Worm (Caenorhabditis elegans) whole organism, L1 larva: ENCODE measurements around the gene C07A12.7.
A peak's percentile ranks its signal among the peaks of the same experiment; 100 is the strongest.

Experiments
- C16A3.4 ChIP-seq: fragments of 150-350 bp; optimal IDR thresholded peaks from 2 replicates; lab custom pipeline; 2014; ENCODE audit warnings: missing biosample characterization, missing genetic modification characterization
- F16B12.6 ChIP-seq: fragments of 150-350 bp; optimal IDR thresholded peaks from 2 replicates; lab custom pipeline; 2014; ENCODE audit warnings: missing biosample characterization, missing genetic modification characterization
- alr-1 ChIP-seq: fragments of 200-800 bp; sonication (Bioruptor generic); optimal IDR thresholded peaks from 2 replicates; lab custom pipeline; 2018; ENCODE audit warnings: borderline replicate concordance, mild to moderate bottlenecking, missing genetic modification characterization, missing compliant biosample characterization
- ama-1 ChIP-seq: fragments of 150-350 bp; optimal IDR thresholded peaks from 2 replicates; lab custom pipeline; 2014
- blmp-1 ChIP-seq: fragments of 150-350 bp; optimal IDR thresholded peaks from 2 replicates; lab custom pipeline; 2014; ENCODE audit warnings: missing biosample characterization, missing genetic modification characterization
- ceh-8 ChIP-seq: fragments of 200-800 bp; sonication (Bioruptor generic); optimal IDR thresholded peaks from 2 replicates; lab custom pipeline; 2018; ENCODE audit warnings: mild to moderate bottlenecking, missing genetic modification characterization, moderate library complexity, missing compliant biosample characterization
- dpl-1 ChIP-seq, 3 experiments: fragments of 150-350 bp in 2 of 3; sonication (generic microtip) in 1 of 3; optimal IDR thresholded peaks; 2 replicates each; lab custom pipeline; 2014 to 2017; ENCODE audit warnings: missing biosample characterization in 3 of 3, missing genetic modification characterization in 3 of 3, missing genetic modification reagents in 3 of 3
- efl-1 ChIP-seq, 4 experiments: fragments of 150-350 bp; optimal IDR thresholded peaks in 3 of 4; peaks in 1 of 4; 1 replicate in 1 of 4; 2 replicates in 3 of 4; lab custom pipeline; 2014; ENCODE audit warnings: missing biosample characterization in 2 of 4, missing genetic modification characterization in 2 of 4, missing genetic modification reagents in 2 of 4
- egl-27 ChIP-seq, 2 experiments: fragments of 150-350 bp in 1 of 2; sonication (generic microtip); optimal IDR thresholded peaks; 3 replicates each; lab custom pipeline; 2017 to 2018; ENCODE audit warnings: missing biosample characterization in 2 of 2, missing genetic modification characterization in 2 of 2, missing genetic modification reagents in 2 of 2
- elt-2 ChIP-seq: sonication (generic microtip); optimal IDR thresholded peaks from 2 replicates; lab custom pipeline; 2016; ENCODE audit warnings: missing genetic modification characterization, mild to moderate bottlenecking, inconsistent platforms, missing compliant biosample characterization, missing genetic modification reagents
- elt-3 ChIP-seq, 6 experiments: fragments of 150-350 bp in 1 of 6; sonication (generic microtip); optimal IDR thresholded peaks; 2 replicates each; lab custom pipeline; 2017 to 2018; ENCODE audit warnings: missing biosample characterization in 6 of 6, missing genetic modification characterization in 6 of 6, inconsistent platforms in 1 of 6
- fkh-10 ChIP-seq: sonication (generic microtip); optimal IDR thresholded peaks from 2 replicates; lab custom pipeline; 2017; ENCODE audit warnings: missing biosample characterization, missing genetic modification reagents, missing genetic modification characterization
- fkh-4 ChIP-seq: sonication (generic microtip); optimal IDR thresholded peaks from 2 replicates; lab custom pipeline; 2016; ENCODE audit warnings: missing compliant biosample characterization, missing genetic modification characterization, borderline replicate concordance
- grh-1 ChIP-seq: fragments of 200-800 bp; sonication (Bioruptor generic); IDR thresholded peaks from 2 replicates; pipeline ENCODE4 v1.3.6; 2022; ENCODE audit warnings: missing genetic modification reagents, missing genetic modification characterization, missing compliant biosample characterization
- irx-1 ChIP-seq: sonication (generic microtip); optimal IDR thresholded peaks from 2 replicates; lab custom pipeline; 2016; ENCODE audit warnings: missing genetic modification characterization, missing compliant biosample characterization
- isw-1 ChIP-seq: fragments of 200-800 bp; sonication (Bioruptor generic); IDR thresholded peaks from 2 replicates; pipeline ENCODE4 v1.3.6; 2022; ENCODE audit warnings: missing genetic modification characterization, missing compliant biosample characterization
- jun-1 ChIP-seq: fragments of 150-350 bp; optimal IDR thresholded peaks from 2 replicates; lab custom pipeline; 2014; ENCODE audit warnings: missing biosample characterization, missing genetic modification reagents, missing genetic modification characterization
- lin-13 ChIP-seq: fragments of 150-350 bp; optimal IDR thresholded peaks from 2 replicates; lab custom pipeline; 2014; ENCODE audit warnings: missing biosample characterization, missing genetic modification reagents, missing genetic modification characterization
- lin-14 ChIP-seq: fragments of 200-800 bp; sonication (Bioruptor generic); optimal IDR thresholded peaks from 2 replicates; lab custom pipeline; 2018; ENCODE audit warnings: mild to moderate bottlenecking, missing genetic modification characterization, moderate library complexity, missing compliant biosample characterization
- lin-35 ChIP-seq, 2 experiments: fragments of 150-350 bp; optimal IDR thresholded peaks; 2 replicates each; lab custom pipeline; 2014; ENCODE audit warnings: missing biosample characterization in 2 of 2, missing genetic modification characterization in 2 of 2, missing genetic modification reagents in 2 of 2
- lir-3 ChIP-seq: sonication (generic microtip); optimal IDR thresholded peaks from 2 replicates; lab custom pipeline; 2016; ENCODE audit warnings: mild to moderate bottlenecking, missing genetic modification characterization, moderate library complexity, missing compliant biosample characterization; ENCODE audit not compliant: poor library complexity
- lsy-2 ChIP-seq, 2 experiments: fragments of 150-350 bp; optimal IDR thresholded peaks; 2 replicates each; lab custom pipeline; 2014; ENCODE audit warnings: missing biosample characterization in 2 of 2, missing genetic modification characterization in 2 of 2
- mab-9 ChIP-seq: fragments of 200-800 bp; sonication (Bioruptor generic); IDR thresholded peaks from 2 replicates; pipeline ENCODE4 v1.3.6; 2022; ENCODE audit warnings: missing genetic modification reagents, missing genetic modification characterization, missing compliant biosample characterization
- mef-2 ChIP-seq: fragments of 150-350 bp; optimal IDR thresholded peaks from 2 replicates; lab custom pipeline; 2014; ENCODE audit warnings: missing biosample characterization, missing genetic modification characterization
- mep-1 ChIP-seq: fragments of 150-350 bp; optimal IDR thresholded peaks from 2 replicates; lab custom pipeline; 2014; ENCODE audit warnings: missing biosample characterization, missing genetic modification characterization
- nhr-20 ChIP-seq: sonication (generic microtip); optimal IDR thresholded peaks from 2 replicates; lab custom pipeline; 2016; ENCODE audit warnings: mild to moderate bottlenecking, missing genetic modification characterization, missing compliant biosample characterization
- nhr-28 ChIP-seq: fragments of 150-350 bp; optimal IDR thresholded peaks from 2 replicates; lab custom pipeline; 2014; ENCODE audit warnings: missing biosample characterization, missing genetic modification characterization
- nhr-47 ChIP-seq: sonication (generic microtip); optimal IDR thresholded peaks from 2 replicates; lab custom pipeline; 2016; ENCODE audit warnings: mild to moderate bottlenecking, missing genetic modification characterization, moderate library complexity, missing compliant biosample characterization
- nhr-71 ChIP-seq: sonication (generic microtip); optimal IDR thresholded peaks from 2 replicates; lab custom pipeline; 2016; ENCODE audit warnings: mild to moderate bottlenecking, missing genetic modification characterization, moderate library complexity, missing compliant biosample characterization
- nhr-76 ChIP-seq: sonication (generic microtip); optimal IDR thresholded peaks from 2 replicates; lab custom pipeline; 2017; ENCODE audit warnings: missing biosample characterization, missing genetic modification characterization
- nhr-77 ChIP-seq: fragments of 150-350 bp; optimal IDR thresholded peaks from 2 replicates; lab custom pipeline; 2014; ENCODE audit warnings: missing biosample characterization, missing genetic modification characterization
- nhr-85 ChIP-seq: sonication (generic microtip); peaks from one replicate; lab custom pipeline; 2016; ENCODE audit warnings: missing genetic modification characterization, inconsistent platforms, missing compliant biosample characterization
- nhr-90 ChIP-seq: sonication (generic microtip); optimal IDR thresholded peaks from 2 replicates; lab custom pipeline; 2016; ENCODE audit warnings: mild to moderate bottlenecking, missing genetic modification characterization, missing compliant biosample characterization; ENCODE audit not compliant: poor library complexity
- pqm-1 ChIP-seq: sonication (generic microtip); optimal IDR thresholded peaks from 3 replicates; lab custom pipeline; 2017; ENCODE audit warnings: missing biosample characterization, missing genetic modification characterization
- rnt-1 ChIP-seq: sonication (generic microtip); optimal IDR thresholded peaks from 2 replicates; lab custom pipeline; 2016; ENCODE audit warnings: mild to moderate bottlenecking, missing genetic modification characterization, moderate library complexity, missing compliant biosample characterization
- skn-1 ChIP-seq: fragments of 150-350 bp; optimal IDR thresholded peaks from 2 replicates; lab custom pipeline; 2014; ENCODE audit warnings: missing biosample characterization, missing genetic modification characterization
- snu-23 ChIP-seq: sonication (generic microtip); optimal IDR thresholded peaks from 2 replicates; lab custom pipeline; 2016; ENCODE audit warnings: missing genetic modification characterization, missing compliant biosample characterization
- swsn-7 ChIP-seq: sonication (generic microtip); optimal IDR thresholded peaks from 2 replicates; lab custom pipeline; 2016; ENCODE audit warnings: missing genetic modification characterization, missing compliant biosample characterization
- tbx-2 ChIP-seq: sonication (generic microtip); optimal IDR thresholded peaks from 2 replicates; lab custom pipeline; 2016; ENCODE audit warnings: missing genetic modification characterization, missing compliant biosample characterization
- tlp-1 ChIP-seq: fragments of 150-350 bp; optimal IDR thresholded peaks from 2 replicates; lab custom pipeline; 2014; ENCODE audit warnings: missing biosample characterization, missing genetic modification characterization
- unc-130 ChIP-seq: fragments of 150-350 bp; optimal IDR thresholded peaks from 2 replicates; lab custom pipeline; 2017; ENCODE audit warnings: missing biosample characterization, missing genetic modification characterization, inconsistent platforms
- unc-30 ChIP-seq: sonication (generic microtip); optimal IDR thresholded peaks from 2 replicates; lab custom pipeline; 2017; ENCODE audit warnings: missing biosample characterization, missing genetic modification characterization
- xbp-1 ChIP-seq: sonication (generic microtip); optimal IDR thresholded peaks from 2 replicates; lab custom pipeline; 2016; ENCODE audit warnings: missing genetic modification characterization, missing compliant biosample characterization
- zag-1 ChIP-seq: fragments of 150-350 bp; optimal IDR thresholded peaks from 2 replicates; lab custom pipeline; 2014; ENCODE audit warnings: missing biosample characterization, missing genetic modification characterization
- zip-4 ChIP-seq: fragments of 200-800 bp; sonication (Bioruptor generic); optimal IDR thresholded peaks from 2 replicates; lab custom pipeline; 2018; ENCODE audit warnings: mild to moderate bottlenecking, missing genetic modification characterization, moderate library complexity, missing compliant biosample characterization
- ztf-11 ChIP-seq, 2 experiments: sonication (generic microtip); optimal IDR thresholded peaks; 2 replicates each; lab custom pipeline; 2016 to 2017; ENCODE audit warnings: missing genetic modification characterization in 2 of 2, missing biosample characterization in 1 of 2, missing compliant biosample characterization in 1 of 2
- ztf-4 ChIP-seq: fragments of 150-350 bp; optimal IDR thresholded peaks from 2 replicates; lab custom pipeline; 2014; ENCODE audit warnings: missing biosample characterization, missing genetic modification characterization

The C07A12.7 gene

ce11 chrX:4521166-4521565 is 778 bp downstream of the C07A12.7 start:
- TF ChIP-seq elt-3 (tag; optimal IDR thresholded peaks at IDR 0.05; lab: Kevin White, UChicago) (peak in 1 of 6 experiments; percentile 15), lir-3 (no peak), mab-9 (no peak), lin-14 (peak; percentile 29)

ce11 chrX:4519968-4520367 is 2.0 kb downstream of the C07A12.7 start:
- peak; percentile 36 for TF ChIP-seq nhr-20
- peak; percentile 16 for TF ChIP-seq nhr-71 (tag; lab: Kevin White, UChicago)
- TF ChIP-seq egl-27 (tag; optimal IDR thresholded peaks at IDR 0.05; lab: Kevin White, UChicago), result peak in 1 of 2 experiments; percentile 25
- TF ChIP-seq xbp-1 (tag; lab: Kevin White, UChicago), result peak; percentile 97
- no peak for TF ChIP-seq nhr-77
- TF ChIP-seq nhr-85 (tag; lab: Kevin White, UChicago), result peak; percentile 74
- TF ChIP-seq alr-1 (tag; lab: Kevin White, UChicago), result no peak
- no peak for TF ChIP-seq nhr-28 (tag; lab: Kevin White, UChicago)
- TF ChIP-seq grh-1 (GFP tag; lab: Robert Waterston, UW), result peak; percentile 55
- TF ChIP-seq elt-3 (tag; optimal IDR thresholded peaks at IDR 0.05; lab: Kevin White, UChicago), result peak in 3 of 6 experiments; percentile 26 to 72 (median 41)
- no peak for TF ChIP-seq tbx-2
- TF ChIP-seq snu-23 (GFP tag; lab: Kevin White, UChicago), result peak; percentile 31
- peak; percentile 67 for TF ChIP-seq lin-14
- TF ChIP-seq irx-1 (tag; lab: Kevin White, UChicago), result no peak
- no peak for TF ChIP-seq pqm-1 (tag; lab: Kevin White, UChicago)
- TF ChIP-seq swsn-7 (tag; lab: Kevin White, UChicago), result no peak
- peak; percentile 98 for TF ChIP-seq blmp-1 (tag; lab: Kevin White, UChicago)
- no peak for TF ChIP-seq zag-1
- TF ChIP-seq ztf-4, result peak; percentile 5
- peak; percentile 33 for TF ChIP-seq mep-1
- peak in 1 of 2 experiments; percentile 19 for TF ChIP-seq lin-35 (GFP tag; optimal IDR thresholded peaks at IDR 0.05; lab: Kevin White, UChicago)

ce11 chrX:4516758-4517157 is 5.2 kb downstream of the C07A12.7 start:
- TF ChIP-seq ama-1, result no peak
- no peak for TF ChIP-seq fkh-4
- no peak for TF ChIP-seq mef-2
- peak; percentile 62 for TF ChIP-seq nhr-85 (tag; lab: Kevin White, UChicago)
- TF ChIP-seq blmp-1 (tag; lab: Kevin White, UChicago), result peak; percentile 58
- no peak for TF ChIP-seq rnt-1 (tag; lab: Kevin White, UChicago)
- TF ChIP-seq ztf-4, result no peak
- no peak for TF ChIP-seq jun-1 (tag; lab: Kevin White, UChicago)
- no peak for TF ChIP-seq dpl-1 (GFP tag; optimal IDR thresholded peaks at IDR 0.05; lab: Kevin White, UChicago)
- TF ChIP-seq elt-2 (tag; lab: Kevin White, UChicago), result no peak
- TF ChIP-seq snu-23 (GFP tag; lab: Kevin White, UChicago), result peak; percentile 35
- TF ChIP-seq lin-14, result peak; percentile 29
- TF ChIP-seq C16A3.4 (tag; lab: Kevin White, UChicago), result peak; percentile 26
- TF ChIP-seq F16B12.6, result peak; percentile 82
- TF ChIP-seq mep-1, result peak; percentile 57
- no peak for TF ChIP-seq fkh-10
- peak; percentile 2 for TF ChIP-seq swsn-7 (tag; lab: Kevin White, UChicago)
- TF ChIP-seq nhr-20, result peak; percentile 23
- peak in 1 of 2 experiments; percentile 14 for TF ChIP-seq lin-35 (GFP tag; optimal IDR thresholded peaks at IDR 0.05; lab: Kevin White, UChicago)
- no peak for TF ChIP-seq zip-4
- TF ChIP-seq xbp-1 (tag; lab: Kevin White, UChicago), result peak; percentile 86
- TF ChIP-seq skn-1 (tag; lab: Kevin White, UChicago), result no peak
- TF ChIP-seq lin-13, result no peak
- no peak for TF ChIP-seq ceh-8 (GFP tag; lab: Kevin White, UChicago)
- peak; percentile 18 for TF ChIP-seq tbx-2
- no peak for TF ChIP-seq isw-1 (GFP tag; lab: Robert Waterston, UW)
- no peak for TF ChIP-seq unc-130
- no peak for TF ChIP-seq tlp-1 (tag; lab: Kevin White, UChicago)
- peak; percentile 29 for TF ChIP-seq nhr-47 (tag; lab: Kevin White, UChicago)
- TF ChIP-seq lsy-2 (tag; optimal IDR thresholded peaks at IDR 0.05; lab: Kevin White, UChicago), result peak in 1 of 2 experiments; percentile 42
- TF ChIP-seq ztf-11 (tag; optimal IDR thresholded peaks at IDR 0.05; lab: Kevin White, UChicago), result no peak
- no peak for TF ChIP-seq mab-9
- TF ChIP-seq nhr-76 (tag; lab: Kevin White, UChicago), result no peak
- TF ChIP-seq nhr-90 (tag; lab: Kevin White, UChicago), result no peak
- TF ChIP-seq nhr-71 (tag; lab: Kevin White, UChicago), result peak; percentile 32
- TF ChIP-seq efl-1 (optimal IDR thresholded peaks at IDR 0.05; lab: Kevin White, UChicago), result peak in 1 of 2 experiments; percentile 14
- TF ChIP-seq efl-1 (GFP tag; optimal IDR thresholded peaks at IDR 0.05 in 1 of 2; lab: Kevin White, UChicago), result peak in 1 of 2 experiments; percentile 82
- TF ChIP-seq unc-30 (tag; lab: Kevin White, UChicago), result no peak
